Worm (Caenorhabditis elegans) whole organism, young adult: ENCODE data around the gene C06E7.4.

Experiments
- C06A6.2 ChIP-seq: fragments of 200-800 bp; sonication (Bioruptor generic); conservative IDR thresholded peaks from 2 replicates; pipeline ENCODE4 v1.3.6; 2022; ENCODE audit warnings: missing genetic modification characterization, missing compliant biosample characterization
- F39B2.1 ChIP-seq: fragments of 200-800 bp; sonication (Bioruptor generic); IDR thresholded peaks from 2 replicates; pipeline ENCODE4 v1.3.6; 2022; ENCODE audit warnings: missing genetic modification reagents, missing genetic modification characterization, missing compliant biosample characterization
- F57A8.1 ChIP-seq: fragments of 200-800 bp; sonication (Bioruptor generic); optimal IDR thresholded peaks from 2 replicates; lab custom pipeline; 2018; ENCODE audit warnings: mild to moderate bottlenecking, missing genetic modification characterization, moderate library complexity, missing compliant biosample characterization
- K11D2.4 ChIP-seq: fragments of 200-800 bp; sonication (Bioruptor generic); IDR thresholded peaks from 2 replicates; pipeline ENCODE4 v1.3.6; 2022; ENCODE audit warnings: missing genetic modification reagents, missing genetic modification characterization, missing compliant biosample characterization
- T07F8.4 ChIP-seq: sonication (generic microtip); optimal IDR thresholded peaks from 2 replicates; lab custom pipeline; 2016; ENCODE audit warnings: mild to moderate bottlenecking, missing genetic modification characterization, moderate library complexity, missing compliant biosample characterization
- Y56A3A.18 ChIP-seq: fragments of 200-800 bp; sonication (Bioruptor generic); IDR thresholded peaks from 2 replicates; pipeline ENCODE4 v1.3.6; 2022; ENCODE audit warnings: missing genetic modification reagents, missing genetic modification characterization, missing compliant biosample characterization
- Y79H2A.3 ChIP-seq: fragments of 200-800 bp; sonication (Bioruptor generic); conservative IDR thresholded peaks from 2 replicates; pipeline ENCODE4 v1.3.6; 2022; ENCODE audit warnings: missing genetic modification reagents, missing genetic modification characterization, missing compliant biosample characterization
- Y95B8A.8 ChIP-seq: fragments of 200-800 bp; sonication (Bioruptor generic); IDR thresholded peaks from 2 replicates; pipeline ENCODE4 v1.3.6; 2022; ENCODE audit warnings: missing genetic modification reagents, missing genetic modification characterization, missing compliant biosample characterization
- aptf-3 ChIP-seq: fragments of 200-800 bp; sonication (Bioruptor generic); IDR thresholded peaks from 2 replicates; pipeline ENCODE4 v1.3.6; 2022; ENCODE audit warnings: missing genetic modification characterization, missing compliant biosample characterization
- atf-7 ChIP-seq: sonication (generic microtip); optimal IDR thresholded peaks from 2 replicates; lab custom pipeline; 2017; ENCODE audit warnings: mild to moderate bottlenecking, missing genetic modification characterization, missing compliant biosample characterization
- attf-3 ChIP-seq: fragments of 200-800 bp; sonication (Bioruptor generic); conservative IDR thresholded peaks from 2 replicates; pipeline ENCODE4 v1.3.6; 2022; ENCODE audit warnings: missing genetic modification reagents, missing genetic modification characterization, missing compliant biosample characterization
- attf-5 ChIP-seq: fragments of 200-800 bp; sonication (Bioruptor generic); optimal IDR thresholded peaks from 2 replicates; lab custom pipeline; 2018; ENCODE audit warnings: mild to moderate bottlenecking, missing genetic modification characterization, missing compliant biosample characterization
- attf-6 ChIP-seq: fragments of 200-800 bp; sonication (Bioruptor generic); IDR thresholded peaks from 2 replicates; pipeline ENCODE4 v1.3.6; 2022; ENCODE audit warnings: missing genetic modification reagents, missing genetic modification characterization, missing compliant biosample characterization
- bed-2 ChIP-seq: fragments of 200-800 bp; sonication (Bioruptor generic); IDR thresholded peaks from 2 replicates; pipeline ENCODE4 v1.3.6; 2022; ENCODE audit warnings: missing genetic modification reagents, missing genetic modification characterization, missing compliant biosample characterization
- ceh-27 ChIP-seq: fragments of 200-800 bp; sonication (Bioruptor generic); optimal IDR thresholded peaks from 2 replicates; lab custom pipeline; 2018; ENCODE audit warnings: mild to moderate bottlenecking, missing genetic modification characterization, moderate library complexity, missing compliant biosample characterization
- ceh-40 ChIP-seq: fragments of 200-800 bp; sonication (Bioruptor generic); IDR thresholded peaks from 2 replicates; pipeline ENCODE4 v1.3.6; 2022; ENCODE audit warnings: missing genetic modification characterization, missing compliant biosample characterization
- ceh-79 ChIP-seq: sonication (generic microtip); optimal IDR thresholded peaks from 2 replicates; lab custom pipeline; 2017; ENCODE audit warnings: mild to moderate bottlenecking, missing genetic modification characterization, missing compliant biosample characterization
- chd-7 ChIP-seq: sonication (generic microtip); optimal IDR thresholded peaks from 2 replicates; lab custom pipeline; 2016; ENCODE audit warnings: mild to moderate bottlenecking, missing genetic modification characterization, moderate library complexity, missing compliant biosample characterization
- efl-1 ChIP-seq: fragments of 150-350 bp; optimal IDR thresholded peaks from 2 replicates; lab custom pipeline; 2014; ENCODE audit warnings: missing biosample characterization, missing genetic modification reagents, missing genetic modification characterization
- egl-18 ChIP-seq: fragments of 200-800 bp; sonication (Bioruptor generic); IDR thresholded peaks from 2 replicates; pipeline ENCODE4 v1.3.6; 2022; ENCODE audit warnings: missing genetic modification reagents, missing genetic modification characterization, missing compliant biosample characterization
- fkh-3 ChIP-seq: sonication (generic microtip); optimal IDR thresholded peaks from 2 replicates; lab custom pipeline; 2016; ENCODE audit warnings: mild to moderate bottlenecking, missing genetic modification characterization, missing compliant biosample characterization
- gei-17 ChIP-seq: fragments of 200-800 bp; sonication (Bioruptor generic); optimal IDR thresholded peaks from 2 replicates; lab custom pipeline; 2018; ENCODE audit warnings: mild to moderate bottlenecking, missing genetic modification characterization, missing compliant biosample characterization
- hlh-12 ChIP-seq: sonication (generic microtip); optimal IDR thresholded peaks from 2 replicates; lab custom pipeline; 2016; ENCODE audit warnings: missing genetic modification characterization, missing compliant biosample characterization
- hlh-26 ChIP-seq: fragments of 200-800 bp; sonication (Bioruptor generic); conservative IDR thresholded peaks from 2 replicates; pipeline ENCODE4 v1.3.6; 2022; ENCODE audit warnings: missing genetic modification reagents, missing genetic modification characterization, missing compliant biosample characterization
- hmg-1.2 ChIP-seq: fragments of 200-800 bp; sonication (Bioruptor generic); IDR thresholded peaks from 2 replicates; pipeline ENCODE4 v1.3.6; 2022; ENCODE audit warnings: missing genetic modification reagents, missing genetic modification characterization, missing compliant biosample characterization
- let-607 ChIP-seq, 2 experiments: fragments of 200-800 bp in 1 of 2; sonication (Bioruptor generic) in 1 of 2; sonication (generic microtip) in 1 of 2; optimal IDR thresholded peaks; 2 replicates each; lab custom pipeline; 2016 to 2018; ENCODE audit warnings: mild to moderate bottlenecking in 2 of 2, missing compliant biosample characterization in 2 of 2, missing genetic modification characterization in 2 of 2, moderate library complexity in 2 of 2, missing genotype in 1 of 2
- lsl-1 ChIP-seq: fragments of 200-800 bp; sonication (Bioruptor generic); optimal IDR thresholded peaks from 2 replicates; lab custom pipeline; 2018; ENCODE audit warnings: mild to moderate bottlenecking, missing genetic modification characterization, moderate library complexity, missing compliant biosample characterization
- madf-3 ChIP-seq: fragments of 200-800 bp; sonication (Bioruptor generic); IDR thresholded peaks from 2 replicates; pipeline ENCODE4 v1.3.6; 2022; ENCODE audit warnings: missing genetic modification reagents, missing genetic modification characterization, missing compliant biosample characterization
- nhr-120 ChIP-seq: fragments of 200-800 bp; sonication (Bioruptor generic); IDR thresholded peaks from 2 replicates; pipeline ENCODE4 v1.3.6; 2022; ENCODE audit warnings: missing genetic modification characterization, missing compliant biosample characterization
- nhr-27 ChIP-seq: fragments of 200-800 bp; sonication (Bioruptor generic); optimal IDR thresholded peaks from 2 replicates; lab custom pipeline; 2018; ENCODE audit warnings: mild to moderate bottlenecking, missing genetic modification characterization, moderate library complexity, missing compliant biosample characterization
- pbrm-1 ChIP-seq: fragments of 200-800 bp; sonication (Bioruptor generic); IDR thresholded peaks from 2 replicates; pipeline ENCODE4 v1.3.6; 2022; ENCODE audit warnings: missing genetic modification reagents, missing genetic modification characterization, missing compliant biosample characterization
- rec-8 ChIP-seq, 2 experiments: sonication (generic microtip); optimal IDR thresholded peaks; 2 replicates each; lab custom pipeline; 2016; ENCODE audit warnings: mild to moderate bottlenecking in 2 of 2, missing genetic modification characterization in 2 of 2, missing genetic modification reagents in 2 of 2, missing genotype in 2 of 2, missing biosample characterization in 1 of 2, missing compliant biosample characterization in 1 of 2, moderate library complexity in 1 of 2
- snpc-1.1 ChIP-seq: sonication (generic microtip); optimal IDR thresholded peaks from 2 replicates; lab custom pipeline; 2017; ENCODE audit warnings: missing genetic modification characterization, mild to moderate bottlenecking, missing compliant biosample characterization, antibody characterized with exemption, moderate library complexity, missing genotype, missing genetic modification reagents; ENCODE audit not compliant: insufficient read depth
- snpc-4 ChIP-seq, 5 experiments: fragments of 150-350 bp in 1 of 5; sonication (generic microtip) in 4 of 5; optimal IDR thresholded peaks; 2 replicates each; lab custom pipeline; 2014 to 2018; ENCODE audit warnings: missing genetic modification characterization in 5 of 5, missing biosample characterization in 3 of 5, antibody characterized with exemption in 2 of 5, mild to moderate bottlenecking in 2 of 5, missing compliant biosample characterization in 2 of 5, missing genotype in 2 of 5, moderate library complexity in 2 of 5, missing genetic modification reagents in 1 of 5
- somi-1 ChIP-seq: fragments of 200-800 bp; sonication (Bioruptor generic); optimal IDR thresholded peaks from 2 replicates; lab custom pipeline; 2018; ENCODE audit warnings: mild to moderate bottlenecking, missing genetic modification characterization, missing compliant biosample characterization
- sptf-2 ChIP-seq: fragments of 200-800 bp; sonication (Bioruptor generic); optimal IDR thresholded peaks from 2 replicates; lab custom pipeline; 2018; ENCODE audit warnings: mild to moderate bottlenecking, missing genetic modification characterization, missing compliant biosample characterization
- tbp1 ChIP-seq: fragments of 200-800 bp; sonication (Bioruptor generic); optimal IDR thresholded peaks from 2 replicates; lab custom pipeline; 2018; ENCODE audit warnings: mild to moderate bottlenecking, missing genetic modification characterization, missing compliant biosample characterization
- unc-130 ChIP-seq: sonication (generic microtip); optimal IDR thresholded peaks from 2 replicates; lab custom pipeline; 2016; ENCODE audit warnings: missing genetic modification reagents, missing genetic modification characterization, missing compliant biosample characterization
- zfh-2 ChIP-seq: fragments of 200-800 bp; sonication (Bioruptor generic); conservative IDR thresholded peaks from 2 replicates; pipeline ENCODE4 v1.3.6; 2022; ENCODE audit warnings: missing genetic modification reagents, missing genetic modification characterization, missing compliant biosample characterization
- ztf-18 ChIP-seq: sonication (generic microtip); optimal IDR thresholded peaks from 2 replicates; lab custom pipeline; 2016; ENCODE audit warnings: missing genotype, mild to moderate bottlenecking, missing genetic modification characterization, missing compliant biosample characterization
- ztf-26 ChIP-seq: sonication (generic microtip); optimal IDR thresholded peaks from 2 replicates; lab custom pipeline; 2017; ENCODE audit warnings: missing genetic modification characterization, missing compliant biosample characterization
- ztf-3 ChIP-seq: fragments of 200-800 bp; sonication (Bioruptor generic); optimal IDR thresholded peaks from 2 replicates; lab custom pipeline; 2018; ENCODE audit warnings: mild to moderate bottlenecking, missing genetic modification characterization, missing compliant biosample characterization

The C06E7.4 gene

DNA sequence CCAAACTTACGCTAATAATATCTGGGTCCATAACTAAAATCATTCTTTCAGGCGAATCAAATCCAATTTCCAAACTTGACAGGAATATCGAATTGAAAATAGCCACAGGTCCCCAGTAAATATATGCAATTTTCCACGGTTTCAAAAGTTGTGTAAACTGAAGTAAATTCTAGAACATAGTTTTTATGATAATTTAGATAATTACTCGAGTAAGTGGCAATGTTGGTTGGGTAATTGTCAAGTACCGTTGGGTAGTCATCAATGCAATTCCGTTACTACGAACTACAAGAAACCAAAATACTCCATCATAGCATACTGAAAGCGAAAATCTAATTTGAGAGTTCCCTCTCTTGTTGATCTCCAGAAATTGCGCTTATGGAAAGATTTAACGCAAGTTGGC is 9.6 kb upstream of the C06E7.4 start (continued):
- TF ChIP-seq bed-2 (GFP tag; lab: Robert Waterston, UW) = no peak
- no peak for TF ChIP-seq K11D2.4
- no peak for TF ChIP-seq madf-3 (GFP tag; lab: Robert Waterston, UW)

DNA sequence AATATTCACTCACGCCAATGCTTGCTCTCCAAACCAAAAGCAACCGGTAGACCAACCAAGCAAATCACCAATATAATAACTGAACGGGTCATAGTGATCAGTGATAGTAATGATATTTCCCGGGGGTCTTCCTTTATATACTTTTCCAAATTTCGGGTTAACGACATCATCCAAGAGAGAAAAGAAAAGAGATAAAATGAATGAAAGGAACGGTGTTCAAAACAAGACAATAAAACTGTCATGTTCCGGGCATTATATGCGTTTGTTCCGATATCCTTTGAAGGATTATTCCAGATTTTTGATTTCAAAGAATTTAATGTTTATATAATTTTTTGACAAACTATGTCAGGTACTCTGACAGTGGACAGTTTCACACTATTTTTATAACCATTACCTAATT is 7.4 kb upstream of the C06E7.4 start, which contains the start of gene C06E7.88:
C06E7.88 (minus strand) TSS at position 101 of the 400 bp plus-strand sequence.
- TF ChIP-seq sptf-2 (GFP tag; lab: Kevin White, UChicago) = no peak
- no peak for TF ChIP-seq nhr-120 (GFP tag; lab: Robert Waterston, UW)
- no peak for TF ChIP-seq tbp1 (GFP tag; lab: Kevin White, UChicago)
- TF ChIP-seq attf-3 = no peak
- no peak for TF ChIP-seq Y79H2A.3
- no peak for TF ChIP-seq attf-5 (GFP tag; lab: Kevin White, UChicago)
- TF ChIP-seq somi-1 (GFP tag; lab: Kevin White, UChicago) = no peak
- TF ChIP-seq snpc-1.1 (tag; lab: Kevin White, UChicago) = no peak
- TF ChIP-seq efl-1 (GFP tag; lab: Kevin White, UChicago) = no peak
- no peak for TF ChIP-seq egl-18
- no peak for TF ChIP-seq C06A6.2 (GFP tag; lab: Robert Waterston, UW)
- no peak for TF ChIP-seq snpc-4 (GFP tag; optimal IDR thresholded peaks at IDR 0.05; lab: Kevin White, UChicago)
- TF ChIP-seq snpc-4 (tag; optimal IDR thresholded peaks at IDR 0.05; lab: Kevin White, UChicago) = no peak
- no peak for TF ChIP-seq zfh-2 (GFP tag; lab: Robert Waterston, UW)
- no peak for TF ChIP-seq ceh-27 (GFP tag; lab: Kevin White, UChicago)
- TF ChIP-seq rec-8 (tag; optimal IDR thresholded peaks at IDR 0.05; lab: Kevin White, UChicago) = no peak
- TF ChIP-seq ztf-3 = no peak
- no peak for TF ChIP-seq ceh-79 (tag; lab: Kevin White, UChicago)

DNA sequence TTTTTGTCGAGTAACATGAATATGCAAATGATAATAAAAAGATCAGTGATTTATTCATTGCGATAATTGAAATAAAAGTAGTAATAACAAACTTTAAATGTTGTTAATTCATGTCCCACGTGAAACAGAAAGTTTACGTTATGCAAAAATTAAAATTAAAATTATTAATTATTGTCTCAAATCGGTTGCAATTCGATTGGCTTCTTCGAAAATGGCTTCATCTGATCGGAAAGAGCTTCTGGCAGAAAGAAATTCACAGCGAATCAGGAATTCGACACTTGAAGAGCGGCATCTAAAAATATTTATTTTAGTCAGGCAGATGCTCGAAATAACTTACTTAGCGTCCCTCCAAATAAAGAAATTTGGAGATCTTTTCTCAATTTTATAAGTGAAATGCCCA is 6.0 kb upstream of the C06E7.4 start, which contains the start of gene spe-27:
spe-27 (minus strand) TSS at position 101 of the 400 bp plus-strand sequence.
- TF ChIP-seq attf-3 (no peak), ztf-18 (tag; lab: Kevin White, UChicago) (no peak), F39B2.1 (no peak), atf-7 (tag; lab: Kevin White, UChicago) (no peak), ceh-40 (no peak), ceh-27 (GFP tag; lab: Kevin White, UChicago) (no peak), hmg-1.2 (GFP tag; lab: Robert Waterston, UW) (no peak)

DNA sequence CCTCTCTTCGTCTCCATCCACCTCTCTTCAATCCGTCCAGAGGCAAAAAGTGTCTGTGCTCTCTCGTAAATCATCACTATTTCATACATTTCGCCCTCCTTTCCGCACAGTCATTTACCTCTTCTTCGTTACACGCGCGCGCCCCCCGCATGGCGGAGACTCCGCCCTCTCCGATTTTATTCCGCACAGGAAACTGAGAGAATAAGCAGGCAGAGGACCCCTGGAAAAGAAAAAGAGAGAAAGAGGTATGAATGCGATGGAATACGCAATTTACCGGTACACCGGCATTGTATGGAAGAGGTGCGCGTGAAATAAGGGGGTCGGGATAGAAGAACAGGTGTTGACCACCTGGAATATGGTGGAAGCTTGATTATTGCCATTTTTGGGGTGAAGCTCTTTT is 986 bp upstream of the C06E7.4 start:
- TF ChIP-seq attf-6 (GFP tag; lab: Robert Waterston, UW) = no peak
- TF ChIP-seq T07F8.4 = no peak
- no peak for TF ChIP-seq unc-130 (GFP tag; lab: Kevin White, UChicago)
- TF ChIP-seq sptf-2 (GFP tag; lab: Kevin White, UChicago) = no peak
- TF ChIP-seq ztf-26 (tag; lab: Kevin White, UChicago) = no peak
- no peak for TF ChIP-seq fkh-3
- no peak for TF ChIP-seq let-607 (tag; optimal IDR thresholded peaks at IDR 0.05; lab: Kevin White, UChicago)
- TF ChIP-seq hlh-26 (GFP tag; lab: Robert Waterston, UW) = no peak
- TF ChIP-seq gei-17 (GFP tag; lab: Kevin White, UChicago) = no peak
- TF ChIP-seq Y56A3A.18 (GFP tag; lab: Robert Waterston, UW) = no peak
- TF ChIP-seq lsl-1 (GFP tag; lab: Kevin White, UChicago) = no peak
- TF ChIP-seq chd-7 = no peak
- TF ChIP-seq ceh-40 = no peak
- no peak for TF ChIP-seq hlh-12 (tag; lab: Kevin White, UChicago)
- TF ChIP-seq K11D2.4 = no peak
- TF ChIP-seq F57A8.1 (GFP tag; lab: Kevin White, UChicago) = no peak
- TF ChIP-seq pbrm-1 (GFP tag; lab: Robert Waterston, UW) = no peak
- no peak for TF ChIP-seq nhr-27 (tag; lab: Kevin White, UChicago)
- TF ChIP-seq Y95B8A.8 (GFP tag; lab: Robert Waterston, UW) = no peak
- no peak for TF ChIP-seq aptf-3 (GFP tag; lab: Robert Waterston, UW)
